Fruit fly (Drosophila melanogaster) whole organism, embryonic: Measurements from ENCODE around the gene Rpn2.

Experiments used
- Atf3 ChIP-seq: fragments of 200-800 bp; sonication (Bioruptor generic); optimal IDR thresholded peaks from 3 replicates; lab custom pipeline; 2016; ENCODE audit warnings: missing biosample characterization, missing genetic modification characterization
- Awh ChIP-seq: fragments of 200-800 bp; sonication (Bioruptor generic); IDR thresholded peaks from 2 replicates; pipeline ENCODE4, ENCODE4 v1.3.6; 2022; ENCODE audit warnings: missing biosample characterization, missing genetic modification characterization
- C15 ChIP-seq: fragments of 200-800 bp; sonication (Bioruptor generic); IDR thresholded peaks from 3 replicates; pipeline ENCODE4 v1.3.6; 2022; ENCODE audit warnings: missing biosample characterization, missing genetic modification characterization
- CG10543 ChIP-seq: fragments of 200-800 bp; sonication (Bioruptor generic); optimal IDR thresholded peaks from 3 replicates; lab custom pipeline; 2017; ENCODE audit warnings: missing biosample characterization, mild to moderate bottlenecking, missing genetic modification characterization, moderate library complexity
- CG11247 ChIP-seq: fragments of 200-800 bp; sonication (Bioruptor generic); IDR thresholded peaks from 2 replicates; pipeline ENCODE4 v1.3.6; 2022; ENCODE audit warnings: missing biosample characterization, missing genetic modification characterization
- CG12219 ChIP-seq: fragments of 200-800 bp; sonication (Bioruptor generic); optimal IDR thresholded peaks from 3 replicates; lab custom pipeline; 2018; ENCODE audit warnings: missing biosample characterization, mild to moderate bottlenecking, missing genetic modification characterization
- CG13424 ChIP-seq: fragments of 200-800 bp; sonication (Bioruptor generic); optimal IDR thresholded peaks from 2 replicates; lab custom pipeline; 2019; ENCODE audit warnings: missing biosample characterization, mild to moderate bottlenecking, missing genetic modification characterization, moderate library complexity
- CG13894 ChIP-seq: fragments of 200-800 bp; sonication (Bioruptor generic); optimal IDR thresholded peaks from 3 replicates; lab custom pipeline; 2018; ENCODE audit warnings: missing biosample characterization, mild to moderate bottlenecking, missing genetic modification characterization, moderate library complexity
- CG14860 ChIP-seq: fragments of 200-800 bp; sonication (Bioruptor generic); IDR thresholded peaks from 3 replicates; pipeline ENCODE4 v1.3.6; 2022; ENCODE audit warnings: missing biosample characterization, missing genetic modification characterization; ENCODE audit not compliant: partially characterized antibody
- CG14965 ChIP-seq: fragments of 200-800 bp; sonication (Bioruptor generic); optimal IDR thresholded peaks from 2 replicates; lab custom pipeline; 2016; ENCODE audit warnings: missing biosample characterization, missing genetic modification characterization, borderline replicate concordance
- CG15479 ChIP-seq: fragments of 200-800 bp; sonication (Bioruptor generic); optimal IDR thresholded peaks from 3 replicates; lab custom pipeline; 2019; ENCODE audit warnings: missing biosample characterization, mild to moderate bottlenecking, missing genetic modification characterization, moderate library complexity
- CG17328 ChIP-seq: fragments of 200-800 bp; sonication (Bioruptor generic); IDR thresholded peaks from 2 replicates; pipeline ENCODE4 v1.3.6; 2022; ENCODE audit warnings: missing biosample characterization, missing genetic modification characterization
- CG18619 ChIP-seq: fragments of 200-800 bp; sonication (Bioruptor generic); optimal IDR thresholded peaks from 3 replicates; lab custom pipeline; 2017; ENCODE audit warnings: missing biosample characterization, mild to moderate bottlenecking, missing genetic modification characterization
- CG2678 ChIP-seq: fragments of 200-800 bp; sonication (Bioruptor generic); optimal IDR thresholded peaks from 3 replicates; lab custom pipeline; 2019; ENCODE audit warnings: missing biosample characterization, mild to moderate bottlenecking, missing genetic modification characterization, moderate library complexity
- CG30020 ChIP-seq: fragments of 200-800 bp; optimal IDR thresholded peaks from 2 replicates; lab custom pipeline; 2019; ENCODE audit warnings: missing biosample characterization, mild to moderate bottlenecking, missing genetic modification characterization, moderate library complexity
- CG3065 ChIP-seq: fragments of 200-800 bp; sonication (Bioruptor generic); optimal IDR thresholded peaks from 2 replicates; lab custom pipeline; 2016; ENCODE audit warnings: missing biosample characterization, missing genetic modification characterization
- CG42726 ChIP-seq: fragments of 200-800 bp; sonication (Bioruptor generic); IDR thresholded peaks from 2 replicates; pipeline ENCODE4 v1.3.6; 2022; ENCODE audit warnings: missing biosample characterization, missing genetic modification characterization; ENCODE audit not compliant: partially characterized antibody
- CG4328 ChIP-seq: fragments of 200-800 bp; sonication (Bioruptor generic); optimal IDR thresholded peaks from 3 replicates; lab custom pipeline; 2017; ENCODE audit warnings: missing biosample characterization, missing genetic modification reagents, missing genetic modification characterization
- CG4707 ChIP-seq: fragments of 200-800 bp; sonication (Bioruptor generic); optimal IDR thresholded peaks from 2 replicates; lab custom pipeline; 2018; ENCODE audit warnings: missing biosample characterization, mild to moderate bottlenecking, missing genetic modification characterization, moderate library complexity
- CG6272 ChIP-seq: fragments of 200-800 bp; sonication (Bioruptor generic); IDR thresholded peaks from 2 replicates; pipeline ENCODE4 v1.3.6; 2022; ENCODE audit warnings: missing biosample characterization, missing genetic modification characterization
- CTCF ChIP-seq: fragments of 200-800 bp; sonication (Bioruptor generic); optimal IDR thresholded peaks from 2 replicates; lab custom pipeline; 2017; ENCODE audit warnings: missing biosample characterization, mild to moderate bottlenecking, missing genetic modification characterization, moderate library complexity
- Camta ChIP-seq: fragments of 200-800 bp; sonication (Bioruptor generic); optimal IDR thresholded peaks from 2 replicates; lab custom pipeline; 2016; ENCODE audit warnings: missing biosample characterization, missing genetic modification characterization
- CkIIα-i1 ChIP-seq: fragments of 200-800 bp; sonication (Bioruptor generic); IDR thresholded peaks from 2 replicates; pipeline ENCODE4 v1.3.6; 2022; ENCODE audit warnings: missing biosample characterization, missing genetic modification characterization
- D19A ChIP-seq: fragments of 200-800 bp; optimal IDR thresholded peaks from 3 replicates; lab custom pipeline; 2019; ENCODE audit warnings: missing biosample characterization, mild to moderate bottlenecking, missing genetic modification characterization, moderate library complexity
- Dip2 ChIP-seq: fragments of 200-800 bp; sonication (Bioruptor generic); IDR thresholded peaks from 2 replicates; pipeline ENCODE4 v1.3.6; 2022; ENCODE audit warnings: missing biosample characterization, missing genetic modification characterization
- Dp ChIP-seq: fragments of 200-800 bp; sonication (Bioruptor generic); optimal IDR thresholded peaks from 2 replicates; lab custom pipeline; 2018; ENCODE audit warnings: missing biosample characterization, mild to moderate bottlenecking, missing genetic modification characterization, moderate library complexity
- E2f2 ChIP-seq: fragments of 200-800 bp; sonication (Bioruptor generic); IDR thresholded peaks from 2 replicates; pipeline ENCODE4 v1.3.6; 2022; ENCODE audit warnings: missing biosample characterization, missing genetic modification characterization
- HLHmδ ChIP-seq: fragments of 200-800 bp; sonication (Bioruptor generic); optimal IDR thresholded peaks from 2 replicates; lab custom pipeline; 2018; ENCODE audit warnings: missing biosample characterization, mild to moderate bottlenecking, missing genetic modification characterization, moderate library complexity
- Oli ChIP-seq: fragments of 200-800 bp; sonication (Bioruptor generic); optimal IDR thresholded peaks from 2 replicates; lab custom pipeline; 2018; ENCODE audit warnings: missing biosample characterization, mild to moderate bottlenecking, missing genetic modification characterization, moderate library complexity
- Poxn ChIP-seq: fragments of 200-800 bp; sonication (Bioruptor generic); IDR thresholded peaks from 2 replicates; pipeline ENCODE4 v1.3.6; 2022; ENCODE audit warnings: missing biosample characterization, missing genetic modification characterization
- Ravus ChIP-seq: fragments of 200-800 bp; sonication (Bioruptor generic); IDR thresholded peaks from 2 replicates; pipeline ENCODE4 v1.3.6; 2022; ENCODE audit warnings: missing biosample characterization, missing genetic modification characterization
- TFAM ChIP-seq: fragments of 200-800 bp; sonication (Bioruptor generic); optimal IDR thresholded peaks from 2 replicates; lab custom pipeline; 2017; ENCODE audit warnings: missing biosample characterization, missing genetic modification characterization, inconsistent platforms
- Xbp1 ChIP-seq: fragments of 200-800 bp; sonication (Bioruptor generic); optimal IDR thresholded peaks from 3 replicates; lab custom pipeline; 2016; ENCODE audit warnings: missing biosample characterization, mild to moderate bottlenecking, missing genetic modification characterization
- ara ChIP-seq: fragments of 200-800 bp; sonication (Bioruptor generic); IDR thresholded peaks from 2 replicates; pipeline ENCODE4 v1.3.6; 2022; ENCODE audit warnings: missing biosample characterization, missing genetic modification characterization
- cg ChIP-seq: fragments of 200-800 bp; sonication (Bioruptor generic); optimal IDR thresholded peaks from 3 replicates; lab custom pipeline; 2019; ENCODE audit warnings: missing biosample characterization, mild to moderate bottlenecking, missing genetic modification characterization, moderate library complexity
- chm ChIP-seq: fragments of 200-800 bp; sonication (Bioruptor generic); IDR thresholded peaks from 2 replicates; pipeline ENCODE4 v1.3.6; 2022; ENCODE audit warnings: missing biosample characterization, missing genetic modification characterization
- fd64A ChIP-seq: fragments of 200-800 bp; sonication (Bioruptor generic); optimal IDR thresholded peaks from 3 replicates; lab custom pipeline; 2018; ENCODE audit warnings: missing biosample characterization, mild to moderate bottlenecking, missing genetic modification characterization
- gfzf ChIP-seq: fragments of 200-800 bp; sonication (Bioruptor generic); optimal IDR thresholded peaks from 2 replicates; lab custom pipeline; 2016; ENCODE audit warnings: missing biosample characterization, mild to moderate bottlenecking, missing genetic modification characterization, moderate library complexity
- grn ChIP-seq: fragments of 200-800 bp; sonication (Bioruptor generic); optimal IDR thresholded peaks from 3 replicates; lab custom pipeline; 2017; ENCODE audit warnings: missing biosample characterization, missing genetic modification characterization
- hbn ChIP-seq: fragments of 200-800 bp; sonication (Bioruptor generic); IDR thresholded peaks from 2 replicates; pipeline ENCODE4 v1.3.6; 2022; ENCODE audit warnings: missing biosample characterization, missing genetic modification characterization; ENCODE audit not compliant: partially characterized antibody
- knrl ChIP-seq: fragments of 200-800 bp; sonication (Bioruptor generic); IDR thresholded peaks from 3 replicates; pipeline ENCODE4 v1.3.6; 2022; ENCODE audit warnings: missing biosample characterization, missing genetic modification characterization; ENCODE audit not compliant: partially characterized antibody
- lov ChIP-seq, 2 experiments: fragments of 200-800 bp in 1 of 2; fragments of >200 bp in 1 of 2; sonication (Bioruptor generic) in 1 of 2; IDR thresholded peaks in 1 of 2; optimal IDR thresholded peaks in 1 of 2; 2 replicates in 1 of 2; 3 replicates in 1 of 2; pipeline versions ENCODE4 v1.3.6 to Lab custom; 2017 to 2022; ENCODE audit warnings: missing biosample characterization in 1 of 2, missing genetic modification characterization in 1 of 2
- luna ChIP-seq: fragments of 200-800 bp; sonication (Bioruptor generic); optimal IDR thresholded peaks from 2 replicates; lab custom pipeline; 2016; ENCODE audit warnings: missing biosample characterization, missing genetic modification characterization
- pfk ChIP-seq: fragments of 200-800 bp; sonication (Bioruptor generic); optimal IDR thresholded peaks from 2 replicates; lab custom pipeline; 2018; ENCODE audit warnings: missing biosample characterization, mild to moderate bottlenecking, missing genetic modification characterization, moderate library complexity
- rib ChIP-seq: fragments of 200-800 bp; sonication (Bioruptor generic); IDR thresholded peaks from 2 replicates; pipeline ENCODE4 v1.3.6; 2022; ENCODE audit warnings: missing biosample characterization, missing genetic modification characterization
- salm ChIP-seq: fragments of 200-800 bp; sonication (Bioruptor generic); optimal IDR thresholded peaks from 2 replicates; lab custom pipeline; 2018; ENCODE audit warnings: missing biosample characterization, mild to moderate bottlenecking, missing genetic modification characterization
- sens ChIP-seq: fragments of 200-800 bp; sonication (Bioruptor generic); peaks from one replicate; lab custom pipeline; 2016; ENCODE audit warnings: missing biosample characterization, missing genetic modification characterization
- stc ChIP-seq: fragments of 200-800 bp; sonication (Bioruptor generic); IDR thresholded peaks from 2 replicates; pipeline ENCODE4 v1.3.6; 2022; ENCODE audit warnings: missing biosample characterization, missing genetic modification characterization
- tna ChIP-seq: fragments of 200-800 bp; sonication (Bioruptor generic); IDR thresholded peaks from 2 replicates; pipeline ENCODE4 v1.3.6; 2022; ENCODE audit warnings: missing biosample characterization, missing genetic modification characterization; ENCODE audit not compliant: partially characterized antibody
- tx ChIP-seq: fragments of 200-800 bp; sonication (Bioruptor generic); optimal IDR thresholded peaks from 2 replicates; lab custom pipeline; 2016; ENCODE audit warnings: missing biosample characterization, missing genetic modification characterization
- usp ChIP-seq: fragments of >200 bp; optimal IDR thresholded peaks from 2 replicates; lab custom pipeline; 2017; ENCODE audit warnings: missing biosample characterization, missing genetic modification characterization

Gene Rpn2

DNA sequence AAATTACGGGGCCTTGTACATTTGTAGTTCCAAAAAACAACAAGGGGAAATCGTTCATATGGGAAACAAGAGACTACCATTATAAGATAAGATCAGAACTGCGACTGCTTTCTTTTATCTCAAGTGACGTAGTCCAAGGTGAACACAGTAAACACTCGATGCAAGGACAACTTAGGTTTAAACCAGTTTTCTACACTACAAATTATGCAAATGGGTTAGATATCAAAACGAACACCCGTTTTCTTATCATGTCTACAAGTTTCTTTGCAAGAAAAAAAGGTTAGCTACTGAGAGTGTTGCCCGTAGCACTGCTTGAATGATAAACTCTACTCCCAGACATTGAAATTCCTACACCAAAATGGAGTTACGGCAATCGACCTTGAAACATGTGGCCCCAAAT lies 29.2 kb upstream of the Rpn2 start (continued):
- TF ChIP-seq CG2678, result peak; percentile 72
- TF ChIP-seq Camta (GFP tag; lab: Kevin White, UChicago), result peak; percentile 38
- no peak for TF ChIP-seq Dp
- no peak for TF ChIP-seq CG4707 (GFP tag; lab: Kevin White, UChicago)
- TF ChIP-seq CG18619, result peak; percentile 3
- no peak for TF ChIP-seq rib (GFP tag; lab: Robert Waterston, UW)
- no peak for TF ChIP-seq CTCF (GFP tag; lab: Kevin White, UChicago)
- TF ChIP-seq lov (optimal IDR thresholded peaks at IDR 0.05; lab: Kevin White, UChicago), result no peak
- TF ChIP-seq lov (GFP tag; IDR thresholded peaks at IDR 0.05; lab: Robert Waterston, UW), result peak; percentile 86
- TF ChIP-seq tx (GFP tag; lab: Kevin White, UChicago), result peak; percentile 10
- peak; percentile 9; the same call in 1 of the 2 replicates for TF ChIP-seq Ravus (GFP tag; lab: Robert Waterston, UW)
- peak; percentile 74 for TF ChIP-seq CG11247 (GFP tag; lab: Robert Waterston, UW)
- TF ChIP-seq gfzf (GFP tag; lab: Kevin White, UChicago), result no peak
- TF ChIP-seq TFAM (GFP tag; lab: Kevin White, UChicago), result no peak
- TF ChIP-seq stc (GFP tag; lab: Robert Waterston, UW), result peak; percentile 72
- no peak for TF ChIP-seq HLHmδ (GFP tag; lab: Kevin White, UChicago)
- no peak for TF ChIP-seq fd64A (GFP tag; lab: Kevin White, UChicago)
- TF ChIP-seq CG42726, result no peak
- TF ChIP-seq CG13894 (tag; lab: Kevin White, UChicago), result no peak
- no peak for TF ChIP-seq CG4328 (GFP tag; lab: Kevin White, UChicago)
- peak; percentile 50 for TF ChIP-seq Oli (tag; lab: Kevin White, UChicago)
- TF ChIP-seq salm (tag; lab: Kevin White, UChicago), result peak; percentile 32
- no peak for TF ChIP-seq CG14860
- TF ChIP-seq D19A (tag; lab: Kevin White, UChicago), result peak; percentile 44
- no peak for TF ChIP-seq luna (GFP tag; lab: Kevin White, UChicago)
- peak; percentile 92 for TF ChIP-seq sens
- no peak for TF ChIP-seq CG3065 (GFP tag; lab: Kevin White, UChicago)
- no peak for TF ChIP-seq knrl
- TF ChIP-seq Atf3, result no peak
- peak; percentile 81 for TF ChIP-seq grn (GFP tag; lab: Kevin White, UChicago)
- TF ChIP-seq pfk, result no peak
- TF ChIP-seq CkIIα-i1 (GFP tag; lab: Robert Waterston, UW), result no peak
- TF ChIP-seq CG13424 (tag; lab: Kevin White, UChicago), result peak; percentile 53
- peak; percentile 75 for TF ChIP-seq chm (GFP tag; lab: Robert Waterston, UW)
- TF ChIP-seq Poxn (GFP tag; lab: Robert Waterston, UW), result no peak
- TF ChIP-seq CG6272 (GFP tag; lab: Robert Waterston, UW), result peak; percentile 51
- no peak for TF ChIP-seq tna (GFP tag; lab: Robert Waterston, UW)
- peak; percentile 64 for TF ChIP-seq Xbp1 (GFP tag; lab: Kevin White, UChicago)
- no peak for TF ChIP-seq CG30020 (tag; lab: Kevin White, UChicago)
- TF ChIP-seq usp (GFP tag; lab: Kevin White, UChicago), result no peak
- peak; percentile 65 for TF ChIP-seq CG12219 (GFP tag; lab: Kevin White, UChicago)
- TF ChIP-seq CG14965 (GFP tag; lab: Kevin White, UChicago), result no peak
- no peak for TF ChIP-seq cg
- no peak for TF ChIP-seq Dip2 (GFP tag; lab: Robert Waterston, UW)
- TF ChIP-seq C15, result no peak
- peak; percentile 65 for TF ChIP-seq Awh (GFP tag; lab: Robert Waterston, UW)
- TF ChIP-seq ara, result peak; percentile 82
- no peak for TF ChIP-seq CG15479 (GFP tag; lab: Kevin White, UChicago)
- TF ChIP-seq E2f2 (GFP tag; lab: Robert Waterston, UW), result peak; percentile 33; the same call in 1 of the 2 replicates
- TF ChIP-seq CG10543 (GFP tag; lab: Kevin White, UChicago), result peak; percentile 11
- peak; percentile 73 for TF ChIP-seq CG17328
- TF ChIP-seq hbn, result no peak
